Worm (Caenorhabditis elegans): ENCODE data around the gene ins-7.

- no peak for TF ChIP-seq C34B4.2 (tag; optimal IDR thresholded peaks at IDR 0.05)
- no peak for TF ChIP-seq nhr-77 (tag; optimal IDR thresholded peaks at IDR 0.05)
- no peak for TF ChIP-seq mab-9 (GFP tag; IDR thresholded peaks at IDR 0.05)
- TF ChIP-seq ama-1 (optimal IDR thresholded peaks at IDR 0.05), result no peak
- TF ChIP-seq vab-15 (tag; optimal IDR thresholded peaks at IDR 0.05), result no peak
- no peak for TF ChIP-seq nhr-12 (tag; optimal IDR thresholded peaks at IDR 0.05)
- no peak for TF ChIP-seq ceh-82 (tag; optimal IDR thresholded peaks at IDR 0.05)
Measured at ce11 chrIV:9709887-9710286, 27.2 kb upstream of the ins-7 start, which contains the start of gene nhr-38.
